Fruit fly (Drosophila melanogaster): Measurements from ENCODE around the gene CG42371.

CG42371 gene

DNA sequence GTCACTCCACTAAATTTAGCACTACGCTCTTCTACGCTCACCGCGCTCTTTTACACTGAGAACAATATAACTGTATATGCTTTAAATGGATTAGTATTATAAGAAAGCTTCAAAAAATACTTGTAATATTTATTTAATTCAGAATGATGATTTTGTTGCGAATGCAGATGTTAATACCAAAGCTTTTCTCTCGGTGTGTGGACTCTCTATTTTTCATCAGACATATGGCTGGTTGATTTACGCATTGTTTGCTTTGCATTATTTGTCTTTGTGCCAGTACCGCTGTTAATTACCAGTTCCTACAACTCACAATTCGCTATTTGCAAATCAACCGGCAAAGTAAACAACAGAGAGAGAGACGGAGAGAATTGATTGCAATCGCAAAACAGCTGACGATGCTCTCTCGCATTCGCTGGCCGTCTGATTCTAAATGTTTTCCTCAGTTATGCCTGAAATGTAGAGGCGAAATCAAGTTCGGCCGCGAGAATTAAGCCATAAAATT, 4.7 kb upstream of the CG42371 start (continued):
- TF ChIP-seq CG30020 (tag; optimal IDR thresholded peaks at IDR 0.05) (peak; percentile 76), CG4424 (GFP tag; optimal IDR thresholded peaks at IDR 0.05) (peak; percentile 92), CG2712 (tag; optimal IDR thresholded peaks at IDR 0.05) (peak; percentile 96), ttk (GFP tag; IDR thresholded peaks at IDR 0.05) (peak; percentile 98), Sry-β (GFP tag; optimal IDR thresholded peaks at IDR 0.05) (peak; percentile 40), ken (GFP tag; IDR thresholded peaks at IDR 0.05) (peak; percentile 96), Side (GFP tag; optimal IDR thresholded peaks at IDR 0.05) (peak; percentile 94), CG32767 (GFP tag; IDR thresholded peaks at IDR 0.05) (peak; percentile 96), fd64A (GFP tag; optimal IDR thresholded peaks at IDR 0.05) (peak; percentile 90), Rx (GFP tag; IDR thresholded peaks at IDR 0.05) (peak; percentile 96), fru (optimal IDR thresholded peaks at IDR 0.05) (no peak), Oli (tag; optimal IDR thresholded peaks at IDR 0.05) (peak; percentile 96), schlank (tag; optimal IDR thresholded peaks at IDR 0.05) (peak; percentile 96), crol (GFP tag; IDR thresholded peaks at IDR 0.05) (peak; percentile 70), nerfin-1 (tag; optimal IDR thresholded peaks at IDR 0.05) (peak; percentile 88), CG2889 (GFP tag; IDR thresholded peaks at IDR 0.05) (peak; percentile 96), Poxn (GFP tag; IDR thresholded peaks at IDR 0.05) (peak; percentile 90), CTCF (GFP tag; optimal IDR thresholded peaks at IDR 0.05) (peak; percentile 41), NC2β (GFP tag; optimal IDR thresholded peaks at IDR 0.05) (peak; percentile 96), TFAM (GFP tag; optimal IDR thresholded peaks at IDR 0.05) (peak; percentile 78), CG14860 (GFP tag; IDR thresholded peaks at IDR 0.05; ENCODE audit: partially characterized antibody) (no peak), sob (GFP tag; IDR thresholded peaks at IDR 0.05) (peak; percentile 99), CG8388 (GFP tag; optimal IDR thresholded peaks at IDR 0.05) (peak; percentile 92), Vsx1 (GFP tag; optimal IDR thresholded peaks at IDR 0.05) (peak; percentile 85), CG13624 (GFP tag; optimal IDR thresholded peaks at IDR 0.05) (peak; percentile 96), lola (GFP tag; optimal IDR thresholded peaks at IDR 0.05) (peak in 1 of 3 experiments; percentile 85), CrebB (tag; optimal IDR thresholded peaks at IDR 0.05) (peak; percentile 98), HLHmδ (GFP tag; optimal IDR thresholded peaks at IDR 0.05) (no peak), p53 (GFP tag; optimal IDR thresholded peaks at IDR 0.05) (peak; percentile 85), toy (GFP tag; IDR thresholded peaks at IDR 0.05) (peak; percentile 95), sisA (GFP tag; IDR thresholded peaks at IDR 0.05) (peak; percentile 97), CG17568 (GFP tag; optimal IDR thresholded peaks at IDR 0.05) (peak; percentile 93), CG14014 (GFP tag; IDR thresholded peaks at IDR 0.05) (peak; percentile 99), ac (GFP tag; optimal IDR thresholded peaks at IDR 0.05) (peak; percentile 75), CG15011 (GFP tag; optimal IDR thresholded peaks at IDR 0.05) (peak; percentile 91), z (GFP tag; IDR thresholded peaks at IDR 0.05) (peak; percentile 81), pfk (GFP tag; optimal IDR thresholded peaks at IDR 0.05) (no peak), fd96Cb (tag; optimal IDR thresholded peaks at IDR 0.05) (peak; percentile 93), CG12744 (GFP tag; optimal IDR thresholded peaks at IDR 0.05) (peak; percentile 93), Dref (GFP tag; IDR thresholded peaks at IDR 0.05) (peak; percentile 48), CG6175 (GFP tag; IDR thresholded peaks at IDR 0.05) (peak; percentile 96), ftz-f1 (GFP tag; optimal IDR thresholded peaks at IDR 0.05) (peak; percentile 68), ranshi (GFP tag; IDR thresholded peaks at IDR 0.05) (peak; percentile 97), CG7372 (GFP tag; IDR thresholded peaks at IDR 0.05) (peak; percentile 97), CG15514 (GFP tag; optimal IDR thresholded peaks at IDR 0.05) (peak; percentile 90), tll (GFP tag; optimal IDR thresholded peaks at IDR 0.05) (peak in 1 of 2 experiments; percentile 65), cas (GFP tag; IDR thresholded peaks at IDR 0.05) (peak; percentile 95), PHDP (tag; optimal IDR thresholded peaks at IDR 0.05) (peak; percentile 98), jigr1 (GFP tag; IDR thresholded peaks at IDR 0.05) (peak; percentile 90), bab2 (GFP tag; optimal IDR thresholded peaks at IDR 0.05) (peak; percentile 93), Fer2 (tag; optimal IDR thresholded peaks at IDR 0.05) (peak; percentile 91)

Data from whole organism, embryonic.